Fruit fly (Drosophila melanogaster) whole organism, embryonic: ENCODE data around the gene Sfp79B.
A peak's percentile ranks its signal among the peaks of the same experiment; 100 is the strongest.

Experiments used
- Antp ChIP-seq: fragments of 200-800 bp; sonication (Bioruptor generic); optimal IDR thresholded peaks from 3 replicates; lab custom pipeline; 2016; ENCODE audit warnings: missing biosample characterization, missing genetic modification characterization
- B-H2 ChIP-seq: fragments of 200-800 bp; sonication (Bioruptor generic); optimal IDR thresholded peaks from 2 replicates; lab custom pipeline; 2018; ENCODE audit warnings: missing biosample characterization, mild to moderate bottlenecking, missing genetic modification characterization
- Bgb ChIP-seq: fragments of 200-800 bp; sonication (Bioruptor generic); IDR thresholded peaks from 2 replicates; pipeline ENCODE4 v1.3.6; 2022; ENCODE audit warnings: missing biosample characterization, missing genetic modification characterization; ENCODE audit not compliant: partially characterized antibody
- CG10979 ChIP-seq: fragments of 200-800 bp; sonication (Bioruptor generic); optimal IDR thresholded peaks from 2 replicates; lab custom pipeline; 2018; ENCODE audit warnings: missing biosample characterization, mild to moderate bottlenecking, missing genetic modification characterization, moderate library complexity
- CG11085 ChIP-seq: fragments of 200-800 bp; sonication (Bioruptor generic); IDR thresholded peaks from 2 replicates; pipeline ENCODE4 v1.3.6; 2022; ENCODE audit warnings: missing biosample characterization, missing genetic modification characterization
- CG11247 ChIP-seq: fragments of 200-800 bp; sonication (Bioruptor generic); IDR thresholded peaks from 2 replicates; pipeline ENCODE4 v1.3.6; 2022; ENCODE audit warnings: missing biosample characterization, missing genetic modification characterization
- CG11723 ChIP-seq: fragments of 200-800 bp; sonication (Bioruptor generic); optimal IDR thresholded peaks from 2 replicates; lab custom pipeline; 2017; ENCODE audit warnings: missing biosample characterization, mild to moderate bottlenecking, missing genetic modification characterization
- CG12071 ChIP-seq: fragments of 200-800 bp; sonication (Bioruptor generic); optimal IDR thresholded peaks from 3 replicates; lab custom pipeline; 2018; ENCODE audit warnings: missing biosample characterization, mild to moderate bottlenecking, missing genetic modification characterization
- CG13624 ChIP-seq: fragments of 200-800 bp; sonication (Bioruptor generic); optimal IDR thresholded peaks from 2 replicates; lab custom pipeline; 2016; ENCODE audit warnings: missing biosample characterization, missing genetic modification characterization
- CG14710 ChIP-seq: fragments of 200-800 bp; sonication (Bioruptor generic); optimal IDR thresholded peaks from 3 replicates; lab custom pipeline; 2019; ENCODE audit warnings: missing biosample characterization, mild to moderate bottlenecking, missing genetic modification characterization, moderate library complexity
- CG14965 ChIP-seq: fragments of 200-800 bp; sonication (Bioruptor generic); optimal IDR thresholded peaks from 2 replicates; lab custom pipeline; 2016; ENCODE audit warnings: missing biosample characterization, missing genetic modification characterization, borderline replicate concordance
- CG15696 ChIP-seq: fragments of 200-800 bp; sonication (Bioruptor generic); optimal IDR thresholded peaks from 2 replicates; lab custom pipeline; 2019; ENCODE audit warnings: missing biosample characterization, mild to moderate bottlenecking, missing genetic modification characterization, moderate library complexity
- CG31388 ChIP-seq: fragments of 200-800 bp; sonication (Bioruptor generic); optimal IDR thresholded peaks from 2 replicates; lab custom pipeline; 2016; ENCODE audit warnings: missing biosample characterization, missing genetic modification characterization
- CG6254 ChIP-seq: fragments of 200-800 bp; sonication (Bioruptor generic); optimal IDR thresholded peaks from 3 replicates; lab custom pipeline; 2017; ENCODE audit warnings: mild to moderate bottlenecking, missing biosample characterization, missing genetic modification reagents, missing genetic modification characterization
- CG9817 ChIP-seq: fragments of 200-800 bp; sonication (Bioruptor generic); optimal IDR thresholded peaks from 2 replicates; lab custom pipeline; 2018; ENCODE audit warnings: missing biosample characterization, mild to moderate bottlenecking, missing genetic modification characterization, moderate library complexity
- CTCF ChIP-seq: fragments of 200-800 bp; sonication (Bioruptor generic); optimal IDR thresholded peaks from 2 replicates; lab custom pipeline; 2017; ENCODE audit warnings: missing biosample characterization, mild to moderate bottlenecking, missing genetic modification characterization, moderate library complexity
- Deaf1 ChIP-seq: fragments of 200-800 bp; optimal IDR thresholded peaks from 3 replicates; lab custom pipeline; 2019; ENCODE audit warnings: missing biosample characterization, mild to moderate bottlenecking, missing genetic modification characterization, moderate library complexity
- Dp ChIP-seq: fragments of 200-800 bp; sonication (Bioruptor generic); optimal IDR thresholded peaks from 2 replicates; lab custom pipeline; 2018; ENCODE audit warnings: missing biosample characterization, mild to moderate bottlenecking, missing genetic modification characterization, moderate library complexity
- E2f1 ChIP-seq: fragments of 200-800 bp; sonication (Bioruptor generic); IDR thresholded peaks from 2 replicates; pipeline ENCODE4 v1.3.6; 2022; ENCODE audit warnings: missing biosample characterization, missing genetic modification characterization
- E2f2 ChIP-seq: fragments of 200-800 bp; sonication (Bioruptor generic); IDR thresholded peaks from 2 replicates; pipeline ENCODE4 v1.3.6; 2022; ENCODE audit warnings: missing biosample characterization, missing genetic modification characterization
- HmgD ChIP-seq: fragments of 200-800 bp; sonication (Bioruptor generic); optimal IDR thresholded peaks from 3 replicates; lab custom pipeline; 2016; ENCODE audit warnings: missing biosample characterization, missing genetic modification characterization
- HmgZ ChIP-seq: fragments of 200-800 bp; sonication (Bioruptor generic); optimal IDR thresholded peaks from 2 replicates; lab custom pipeline; 2018; ENCODE audit warnings: missing biosample characterization, mild to moderate bottlenecking, missing genetic modification characterization
- Hr3 ChIP-seq: fragments of 200-800 bp; sonication (Bioruptor generic); optimal IDR thresholded peaks from 3 replicates; lab custom pipeline; 2016; ENCODE audit warnings: missing biosample characterization, missing genetic modification characterization
- Nf-YC ChIP-seq: fragments of 200-800 bp; optimal IDR thresholded peaks from 3 replicates; lab custom pipeline; 2019; ENCODE audit warnings: missing biosample characterization, mild to moderate bottlenecking, missing genetic modification characterization, moderate library complexity
- Rx ChIP-seq: fragments of 200-800 bp; sonication (Bioruptor generic); IDR thresholded peaks from 2 replicates; pipeline ENCODE4 v1.3.6; 2022; ENCODE audit warnings: missing biosample characterization, missing genetic modification characterization
- abd-A ChIP-seq: fragments of 200-800 bp; sonication (Bioruptor generic); optimal IDR thresholded peaks from 3 replicates; lab custom pipeline; 2019; ENCODE audit warnings: missing biosample characterization, mild to moderate bottlenecking, missing genetic modification characterization, moderate library complexity
- az2 ChIP-seq: fragments of 200-800 bp; sonication (Bioruptor generic); optimal IDR thresholded peaks from 3 replicates; lab custom pipeline; 2016; ENCODE audit warnings: missing biosample characterization, missing genetic modification characterization
- bbx ChIP-seq: fragments of 200-800 bp; sonication (Bioruptor generic); IDR thresholded peaks from 2 replicates; pipeline ENCODE4 v1.3.6; 2022; ENCODE audit warnings: missing biosample characterization, missing genetic modification characterization; ENCODE audit not compliant: partially characterized antibody
- fd96Cb ChIP-seq: fragments of 200-800 bp; sonication (Bioruptor generic); optimal IDR thresholded peaks from 2 replicates; lab custom pipeline; 2018; ENCODE audit warnings: missing biosample characterization, mild to moderate bottlenecking, missing genetic modification characterization, moderate library complexity
- fu2 ChIP-seq: fragments of 200-800 bp; sonication (Bioruptor generic); optimal IDR thresholded peaks from 2 replicates; lab custom pipeline; 2016; ENCODE audit warnings: missing biosample characterization, missing genetic modification characterization
- gcm ChIP-seq: fragments of 200-800 bp; sonication (Bioruptor generic); optimal IDR thresholded peaks from 2 replicates; lab custom pipeline; 2019; ENCODE audit warnings: missing biosample characterization, mild to moderate bottlenecking, missing genetic modification characterization, moderate library complexity
- hbn ChIP-seq: fragments of 200-800 bp; sonication (Bioruptor generic); IDR thresholded peaks from 2 replicates; pipeline ENCODE4 v1.3.6; 2022; ENCODE audit warnings: missing biosample characterization, missing genetic modification characterization; ENCODE audit not compliant: partially characterized antibody
- hkb ChIP-seq, 2 experiments: fragments of 200-800 bp in 1 of 2; fragments of >200 bp in 1 of 2; sonication (Bioruptor generic) in 1 of 2; IDR thresholded peaks in 1 of 2; optimal IDR thresholded peaks in 1 of 2; 2 replicates each; pipeline versions ENCODE4 v1.3.6 to Lab custom; 2017 to 2022; ENCODE audit warnings: missing biosample characterization in 1 of 2, missing genetic modification characterization in 1 of 2
- hth ChIP-seq: fragments of >200 bp; optimal IDR thresholded peaks from 2 replicates; lab custom pipeline; 2017; ENCODE audit warnings: inconsistent platforms
- kni ChIP-seq: fragments of 200-800 bp; sonication (Bioruptor generic); optimal IDR thresholded peaks from 3 replicates; lab custom pipeline; 2017; ENCODE audit warnings: mild to moderate bottlenecking, missing biosample characterization, missing genetic modification reagents, missing genetic modification characterization
- lola ChIP-seq, 3 experiments: fragments of >200 bp in 2 of 3; fragments of 200-800 bp in 1 of 3; sonication (Bioruptor generic) in 1 of 3; optimal IDR thresholded peaks; 2 replicates each; lab custom pipeline; 2017 to 2019; ENCODE audit warnings: missing biosample characterization in 3 of 3, missing genetic modification characterization in 3 of 3, mild to moderate bottlenecking in 1 of 3, moderate library complexity in 1 of 3
- maf-S ChIP-seq: fragments of 200-800 bp; sonication (Bioruptor generic); optimal IDR thresholded peaks from 2 replicates; lab custom pipeline; 2016; ENCODE audit warnings: missing biosample characterization, missing genetic modification characterization
- nerfin-2 ChIP-seq: fragments of 200-800 bp; sonication (Bioruptor generic); IDR thresholded peaks from 2 replicates; pipeline ENCODE4 v1.3.6; 2022; ENCODE audit warnings: missing biosample characterization, missing genetic modification characterization; ENCODE audit not compliant: partially characterized antibody
- onecut ChIP-seq: fragments of 200-800 bp; sonication (Bioruptor generic); IDR thresholded peaks from 2 replicates; pipeline ENCODE4 v1.3.6; 2022; ENCODE audit warnings: missing biosample characterization, missing genetic modification characterization
- org-1 ChIP-seq: fragments of 200-800 bp; sonication (Bioruptor generic); optimal IDR thresholded peaks from 2 replicates; lab custom pipeline; 2017; ENCODE audit warnings: missing biosample characterization, missing genetic modification characterization
- phol ChIP-seq: fragments of 200-800 bp; sonication (Bioruptor generic); optimal IDR thresholded peaks from 3 replicates; lab custom pipeline; 2018; ENCODE audit warnings: missing biosample characterization, mild to moderate bottlenecking, missing genetic modification characterization, moderate library complexity
- pzg ChIP-seq: fragments of 200-800 bp; sonication (Bioruptor generic); optimal IDR thresholded peaks from 3 replicates; lab custom pipeline; 2018; ENCODE audit warnings: missing biosample characterization, mild to moderate bottlenecking, missing genetic modification characterization, moderate library complexity
- ro ChIP-seq: fragments of 200-800 bp; sonication (Bioruptor generic); IDR thresholded peaks from 2 replicates; pipeline ENCODE4 v1.3.6; 2022; ENCODE audit warnings: missing biosample characterization, missing genetic modification characterization
- slbo ChIP-seq: fragments of 200-800 bp; sonication (Bioruptor generic); IDR thresholded peaks from 2 replicates; pipeline ENCODE4 v1.3.6; 2022; ENCODE audit warnings: missing biosample characterization, missing genetic modification characterization
- slou ChIP-seq: fragments of 200-800 bp; sonication (Bioruptor generic); optimal IDR thresholded peaks from 3 replicates; lab custom pipeline; 2016; ENCODE audit warnings: missing biosample characterization, missing genetic modification characterization
- so ChIP-seq: fragments of 200-800 bp; sonication (Bioruptor generic); IDR thresholded peaks from 3 replicates; pipeline ENCODE4 v1.3.6; 2022; ENCODE audit warnings: missing biosample characterization, missing genetic modification characterization
- trh ChIP-seq: fragments of 200-800 bp; sonication (Bioruptor generic); optimal IDR thresholded peaks from 2 replicates; lab custom pipeline; 2016; ENCODE audit warnings: missing biosample characterization, missing genetic modification characterization
- ttk ChIP-seq: fragments of 200-800 bp; sonication (Bioruptor generic); IDR thresholded peaks from 2 replicates; pipeline ENCODE4 v2.1.2; 2022; ENCODE audit warnings: missing biosample characterization, missing genetic modification characterization
- unpg ChIP-seq: fragments of 200-800 bp; sonication (Bioruptor generic); optimal IDR thresholded peaks from 3 replicates; lab custom pipeline; 2018; ENCODE audit warnings: missing biosample characterization, mild to moderate bottlenecking, missing genetic modification characterization, moderate library complexity
- zen ChIP-seq: fragments of 200-800 bp; sonication (Bioruptor generic); optimal IDR thresholded peaks from 3 replicates; lab custom pipeline; 2018; ENCODE audit warnings: missing biosample characterization, mild to moderate bottlenecking, missing genetic modification characterization, moderate library complexity

Sfp79B gene

dm6 chr3L:22078063-22078462, 2.1 kb upstream of the Sfp79B start (continued):
- TF ChIP-seq nerfin-2 (GFP tag; lab: Robert Waterston, UW), result peak; percentile 60; the same call in 1 of the 2 replicates
- peak; percentile 34; the same call in 1 of the 2 replicates for TF ChIP-seq CG11247 (GFP tag; lab: Robert Waterston, UW)
- peak; percentile 41 for TF ChIP-seq CG11723
- TF ChIP-seq CG11085 (GFP tag; lab: Robert Waterston, UW), result no peak
- TF ChIP-seq unpg, result peak; percentile 63
- peak; percentile 31 for TF ChIP-seq org-1 (GFP tag; lab: Kevin White, UChicago)
- TF ChIP-seq CG6254, result peak; percentile 39
- no peak for TF ChIP-seq Nf-YC
- peak; percentile 31 for TF ChIP-seq CG12071 (GFP tag; lab: Kevin White, UChicago)
- TF ChIP-seq onecut (GFP tag; lab: Robert Waterston, UW), result peak; percentile 31
- TF ChIP-seq HmgD (GFP tag; lab: Kevin White, UChicago), result no peak
- no peak for TF ChIP-seq Rx (GFP tag; lab: Robert Waterston, UW)
- TF ChIP-seq ttk (GFP tag; lab: Robert Waterston, UW), result 0 out of 2 replicates have a peak, but pooled peaks have one; percentile 35
- peak; percentile 36 for TF ChIP-seq fu2 (GFP tag; lab: Kevin White, UChicago)
- TF ChIP-seq abd-A, result no peak
- no peak for TF ChIP-seq trh (GFP tag; lab: Kevin White, UChicago)
- peak in 1 of 3 experiments; percentile 55 for TF ChIP-seq lola (GFP tag; optimal IDR thresholded peaks at IDR 0.05; lab: Kevin White, UChicago)
- peak; percentile 0 for TF ChIP-seq pzg (GFP tag; lab: Kevin White, UChicago)
- no peak for TF ChIP-seq kni (GFP tag; lab: Kevin White, UChicago)
- peak; percentile 20; the same call in 1 of the 2 replicates for TF ChIP-seq E2f2 (GFP tag; lab: Robert Waterston, UW)
- no peak for TF ChIP-seq CG14965
- peak; percentile 69 for TF ChIP-seq bbx (GFP tag; lab: Robert Waterston, UW)
- TF ChIP-seq CG14710 (tag; lab: Kevin White, UChicago), result peak; percentile 60
- TF ChIP-seq HmgZ, result peak; percentile 41
- peak; percentile 46 for TF ChIP-seq CG13624 (GFP tag; lab: Kevin White, UChicago)
- TF ChIP-seq hth (lab: Kevin White, UChicago), result no peak
- TF ChIP-seq maf-S (GFP tag; lab: Kevin White, UChicago), result peak; percentile 14
- peak; percentile 44 for TF ChIP-seq az2
- TF ChIP-seq hbn, result peak; percentile 83
- TF ChIP-seq E2f1 (GFP tag; lab: Robert Waterston, UW), result no peak
- no peak for TF ChIP-seq hkb (optimal IDR thresholded peaks at IDR 0.05; lab: Kevin White, UChicago)
- TF ChIP-seq hkb (GFP tag; IDR thresholded peaks at IDR 0.05; lab: Robert Waterston, UW), result peak; percentile 58; the same call in 1 of the 2 replicates
- no peak for TF ChIP-seq Dp
- no peak for TF ChIP-seq B-H2
- TF ChIP-seq fd96Cb (tag; lab: Kevin White, UChicago), result peak; percentile 26
- peak; percentile 62 for TF ChIP-seq phol (tag; lab: Kevin White, UChicago)
- TF ChIP-seq Antp, result peak; percentile 43
- TF ChIP-seq CG31388 (GFP tag; lab: Kevin White, UChicago), result no peak
- peak; percentile 56 for TF ChIP-seq CG15696 (tag; lab: Kevin White, UChicago)
- no peak for TF ChIP-seq CG9817 (tag; lab: Kevin White, UChicago)
- TF ChIP-seq CTCF (GFP tag; lab: Kevin White, UChicago), result no peak
- TF ChIP-seq Hr3, result peak; percentile 22
- peak; percentile 34 for TF ChIP-seq zen (tag; lab: Kevin White, UChicago)
- TF ChIP-seq Deaf1 (tag; lab: Kevin White, UChicago), result peak; percentile 23
- peak; percentile 41; the same call in 1 of the 3 replicates for TF ChIP-seq so (GFP tag; lab: Robert Waterston, UW)
- TF ChIP-seq Bgb (GFP tag; lab: Robert Waterston, UW), result peak; percentile 80
- TF ChIP-seq CG10979 (tag; lab: Kevin White, UChicago), result peak; percentile 67
- TF ChIP-seq ro (GFP tag; lab: Robert Waterston, UW), result no peak
- peak; percentile 59; the same call in 1 of the 2 replicates for TF ChIP-seq slbo (GFP tag; lab: Robert Waterston, UW)
- no peak for TF ChIP-seq slou (GFP tag; lab: Kevin White, UChicago)
- peak; percentile 53 for TF ChIP-seq gcm
